Fruit fly (Drosophila melanogaster) whole organism, larva: ENCODE measurements around the gene CG18132.

Experiments
- noc ChIP-seq: fragments of 200-800 bp; sonication (Bioruptor generic); optimal IDR thresholded peaks from 3 replicates; lab custom pipeline; 2019; ENCODE audit warnings: missing biosample characterization, mild to moderate bottlenecking, missing genetic modification characterization, moderate library complexity

Gene CG18132

dm6 chr2L:1517378-1517777 is at the start of gene CG18132:
CG18132 (minus strand) TSS chr2L:1517478.
- TF ChIP-seq noc (tag; lab: Kevin White, UChicago), result no peak

DNA sequence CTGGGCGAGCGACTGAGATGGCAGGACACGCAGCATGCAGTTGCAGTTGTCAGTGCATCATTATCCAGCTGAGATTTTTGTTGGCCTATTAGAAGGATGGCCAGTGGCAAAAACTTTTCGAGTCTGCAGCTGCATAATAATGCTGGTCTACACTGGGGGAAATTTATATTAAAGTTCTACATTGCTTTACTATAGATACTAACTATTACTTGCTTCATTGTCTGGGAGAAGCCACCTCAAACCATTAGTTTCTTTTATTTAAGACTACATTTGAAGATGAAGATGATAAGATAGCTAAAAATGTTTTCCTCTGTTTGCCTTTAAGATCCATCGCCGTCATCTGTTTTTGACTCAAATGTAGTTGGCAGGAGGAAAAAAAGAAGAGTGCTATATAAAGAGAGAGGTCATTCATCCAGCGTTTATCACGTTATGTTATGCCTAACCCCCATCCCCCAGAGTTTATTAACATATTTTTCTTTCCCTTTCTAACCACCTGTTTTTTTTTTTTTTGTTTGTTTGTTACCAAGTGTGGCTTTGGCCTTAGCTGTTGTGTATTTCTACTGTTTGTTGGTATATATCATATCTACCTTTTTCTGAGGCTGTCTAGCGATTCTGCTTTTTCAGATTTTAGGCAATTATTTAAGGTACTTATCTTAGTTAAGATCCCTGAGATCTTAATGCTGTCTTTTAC is 42.7 kb upstream of the CG18132 start:
- no peak for TF ChIP-seq noc (tag; lab: Kevin White, UChicago)

dm6 chr2L:1557927-1558326 is 40.6 kb upstream of the CG18132 start:
- TF ChIP-seq noc (tag; lab: Kevin White, UChicago), result no peak

- no peak for TF ChIP-seq noc (tag; lab: Kevin White, UChicago)
Measured at dm6 chr2L:1556697-1557564, 39.7 kb upstream of the CG18132 start.

DNA sequence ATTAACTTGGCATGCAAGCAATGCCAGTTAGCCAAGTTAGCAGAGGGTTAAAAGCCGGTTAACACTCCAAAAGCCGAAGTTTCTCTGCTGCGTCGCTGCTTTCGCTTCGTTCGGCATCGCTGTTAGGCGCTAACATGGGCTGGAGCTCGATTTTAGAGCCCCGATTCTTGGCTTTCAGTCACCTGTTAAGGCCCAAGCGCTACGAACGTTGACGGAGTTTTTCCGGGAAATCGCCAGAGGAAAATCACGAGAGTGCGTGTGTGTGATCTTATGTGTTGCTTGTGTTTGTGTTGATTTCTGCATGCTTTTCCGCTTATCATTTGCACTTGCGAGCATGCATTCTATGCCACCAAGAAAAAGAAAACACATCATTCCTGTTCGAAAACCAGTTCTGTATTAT is 37.7 kb upstream of the CG18132 start, which contains the start of gene haf:
Gene haf (plus strand): TSS at position 176 of the 400 bp plus-strand sequence.
- no peak for TF ChIP-seq noc (tag; lab: Kevin White, UChicago)

DNA sequence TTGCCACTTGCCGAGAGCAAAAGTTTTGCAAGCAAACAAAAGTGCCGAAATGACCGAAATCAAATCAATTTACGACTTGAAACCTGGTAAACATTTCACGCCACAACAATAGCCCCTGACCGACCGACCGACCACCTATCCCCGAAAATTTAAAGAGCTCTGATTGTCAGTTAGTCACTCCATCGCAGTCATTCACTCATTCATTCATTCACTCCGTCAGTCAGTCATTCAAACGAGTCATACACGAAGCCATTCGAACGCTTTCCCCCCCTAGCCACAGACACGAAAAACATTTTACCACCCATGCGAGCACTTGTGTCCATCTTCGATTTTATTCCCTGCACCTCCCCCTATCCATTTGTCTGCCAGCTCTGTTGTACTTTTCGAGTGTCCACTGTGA is 30.6 kb upstream of the CG18132 start:
- TF ChIP-seq noc (tag; lab: Kevin White, UChicago), result no peak

DNA sequence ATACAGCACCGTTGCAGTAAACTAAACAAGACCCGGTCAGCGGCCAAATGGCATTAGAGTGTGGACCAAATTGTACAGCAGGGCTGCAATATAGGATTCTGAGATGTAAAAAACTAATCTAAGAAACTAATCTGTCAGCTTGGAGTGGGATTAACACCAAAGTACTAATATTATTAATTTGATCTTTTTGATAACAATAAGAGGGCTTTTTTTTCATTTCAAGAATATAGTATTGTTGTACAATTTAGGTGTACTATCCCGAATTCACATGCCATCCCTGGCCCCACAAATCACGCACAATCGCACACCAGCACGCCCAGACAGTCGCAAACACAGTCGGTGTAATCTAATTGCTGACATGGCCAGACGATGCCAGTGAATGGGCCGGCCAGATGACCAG is 20.9 kb upstream of the CG18132 start:
- no peak for TF ChIP-seq noc (tag; lab: Kevin White, UChicago)

dm6 chr2L:1535231-1535630 is 18.0 kb upstream of the CG18132 start:
- TF ChIP-seq noc (tag; lab: Kevin White, UChicago), result no peak

dm6 chr2L:1522397-1522796 is 5.1 kb upstream of the CG18132 start, which contains the start of gene Or22b:
Or22b (plus strand) TSS chr2L:1522697.
- TF ChIP-seq noc (tag; lab: Kevin White, UChicago), result no peak

- TF ChIP-seq noc (tag; lab: Kevin White, UChicago), result no peak
Measured at dm6 chr2L:1520191-1520590, 2.9 kb upstream of the CG18132 start, which contains the start of gene Or22a. Or22a (plus strand) TSS chr2L:1520491.

DNA sequence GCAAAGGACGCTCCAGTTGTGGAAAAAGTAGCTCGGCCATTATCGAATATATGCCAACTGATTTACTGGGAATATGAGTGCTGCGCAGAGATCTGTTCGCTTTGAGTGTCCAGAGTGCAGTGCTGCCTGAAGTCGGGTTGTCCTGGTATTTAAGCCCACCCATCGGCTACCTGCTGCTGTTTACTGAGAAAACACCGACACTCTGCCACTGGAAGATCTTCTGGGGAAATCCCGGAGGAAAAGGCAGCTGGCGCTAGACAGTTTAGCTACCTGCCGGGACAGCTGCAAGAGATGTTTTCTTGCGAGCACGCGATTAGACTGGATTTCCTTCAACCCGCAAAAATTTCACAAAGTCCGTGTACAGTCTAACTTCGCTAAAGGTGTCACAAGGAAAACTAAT is 744 bp upstream of the CG18132 start, which contains the start of gene halo:
Gene halo (minus strand): TSS at position 127 of the 400 bp plus-strand sequence.
- TF ChIP-seq noc (tag; lab: Kevin White, UChicago), result no peak

DNA sequence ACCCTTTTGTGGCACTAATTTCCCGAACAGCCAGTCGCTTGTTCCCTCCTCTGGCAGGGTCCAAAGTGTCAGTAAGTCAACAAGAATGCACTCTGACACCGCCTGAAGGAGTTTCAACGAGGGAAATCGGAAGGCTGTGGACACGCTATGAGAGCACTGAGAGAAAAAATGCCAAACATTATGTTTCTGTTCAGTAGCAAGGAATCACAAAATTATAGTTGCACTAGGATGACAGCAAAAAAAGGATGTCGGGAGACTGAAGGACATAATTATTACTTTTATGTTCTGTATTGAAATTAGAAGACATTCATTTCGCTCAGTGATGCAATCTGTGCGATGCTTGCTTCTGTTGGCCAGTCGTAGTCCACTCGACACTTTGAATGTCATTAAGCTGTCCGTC is 7.5 kb downstream of the CG18132 start:
- no peak for TF ChIP-seq noc (tag; lab: Kevin White, UChicago)

DNA sequence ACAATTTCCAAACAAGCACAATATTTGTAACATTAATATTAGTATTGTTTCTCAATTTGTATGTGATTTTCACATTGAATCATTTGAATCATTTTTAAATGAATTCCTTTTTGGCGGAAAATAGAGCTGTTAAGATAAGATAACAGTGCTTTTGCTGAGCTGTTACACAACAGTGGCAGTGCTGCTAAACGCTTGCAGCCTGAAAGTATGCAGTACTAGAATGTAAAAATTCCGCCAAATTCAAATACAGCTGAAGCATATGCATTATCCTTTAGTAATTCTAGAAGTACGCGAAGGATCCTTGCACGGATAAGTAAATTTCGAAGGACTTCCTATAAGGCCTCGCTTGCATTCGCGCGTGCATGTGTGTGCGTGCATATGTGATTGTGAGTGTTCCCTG is 13.0 kb downstream of the CG18132 start:
- TF ChIP-seq noc (tag; lab: Kevin White, UChicago), result no peak

DNA sequence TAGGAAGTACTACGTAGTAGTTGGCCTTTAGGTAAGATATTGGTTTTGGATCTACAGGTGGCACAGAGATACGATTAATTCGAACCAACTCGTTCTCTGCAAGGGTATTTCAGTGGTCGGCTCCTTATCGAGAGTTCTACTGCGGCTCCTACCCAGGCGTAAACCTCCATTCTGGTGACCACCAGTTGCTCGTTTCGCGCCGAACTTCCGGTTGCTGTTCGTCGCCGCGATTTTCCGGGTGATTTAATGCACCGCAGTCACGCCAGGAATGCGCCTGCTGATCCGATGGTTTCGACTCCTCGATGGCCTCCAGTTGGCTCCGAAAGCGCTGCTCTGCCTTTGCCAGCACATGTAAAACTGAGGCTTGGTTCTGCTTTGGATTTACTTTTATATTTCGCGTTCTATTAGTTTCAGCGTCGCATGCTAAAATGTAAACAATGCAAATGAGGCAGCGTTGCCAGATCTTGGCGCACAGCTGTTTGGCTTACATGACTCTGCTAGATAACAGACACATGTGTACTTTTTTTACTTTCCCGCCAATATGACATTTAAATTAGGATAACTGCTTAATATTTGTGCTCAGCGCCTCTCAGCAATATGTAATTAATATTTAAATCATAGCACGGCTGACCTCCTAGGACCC is 14.7 kb downstream of the CG18132 start, which contains the start of gene CG7420:
Gene CG7420 (minus strand): TSS at position 446 of the 643 bp plus-strand sequence.
- no peak for TF ChIP-seq noc (tag; lab: Kevin White, UChicago)

- no peak for TF ChIP-seq noc (tag; lab: Kevin White, UChicago)
Measured at dm6 chr2L:1500312-1500711, 17.0 kb downstream of the CG18132 start, which contains the start of gene CG18131. CG18131 (minus strand) TSS chr2L:1500608.
